Worm (Caenorhabditis elegans) whole organism, L4/young adult: ENCODE data around the gene R04B5.6.

Experiments
- W03F9.2 ChIP-seq: fragments of 150-350 bp; optimal IDR thresholded peaks from 2 replicates; lab custom pipeline; 2014; ENCODE audit warnings: missing biosample characterization, missing genetic modification characterization
- dao-5 ChIP-seq: sonication (generic microtip); optimal IDR thresholded peaks from 2 replicates; lab custom pipeline; 2016; ENCODE audit warnings: missing genotype, missing genetic modification characterization, moderate library complexity, missing compliant biosample characterization
- him-1 ChIP-seq: sonication (generic microtip); optimal IDR thresholded peaks from 2 replicates; lab custom pipeline; 2016; ENCODE audit warnings: missing genotype, missing genetic modification reagents, missing genetic modification characterization, missing compliant biosample characterization

- TF ChIP-seq him-1 (no peak), dao-5 (tag; lab: Kevin White, UChicago) (no peak), W03F9.2 (tag; lab: Kevin White, UChicago) (no peak)
Observed at ce11 chrV:10072721-10073120, 12.2 kb upstream of the R04B5.6 start.
